Fruit fly (Drosophila melanogaster) ovary, adult (tissue): Measurements from ENCODE around the gene CG18748.

Experiments
- CG17801 ChIP-seq: fragments of 200-800 bp; optimal IDR thresholded peaks from 2 replicates; lab custom pipeline; 2019; ENCODE audit warnings: missing biosample characterization, mild to moderate bottlenecking, missing genetic modification characterization, moderate library complexity; ENCODE audit not compliant: partially characterized antibody

The CG18748 gene

dm6 chr3R:7787899-7788298, at the start of gene CG18748:
Gene CG18748, minus strand, starts transcription at chr3R:7787923.
- no peak for TF ChIP-seq CG17801 (GFP tag; lab: Kevin White, UChicago)

dm6 chr3R:7821559-7821958, 33.8 kb upstream of the CG18748 start:
- no peak for TF ChIP-seq CG17801 (GFP tag; lab: Kevin White, UChicago)

DNA sequence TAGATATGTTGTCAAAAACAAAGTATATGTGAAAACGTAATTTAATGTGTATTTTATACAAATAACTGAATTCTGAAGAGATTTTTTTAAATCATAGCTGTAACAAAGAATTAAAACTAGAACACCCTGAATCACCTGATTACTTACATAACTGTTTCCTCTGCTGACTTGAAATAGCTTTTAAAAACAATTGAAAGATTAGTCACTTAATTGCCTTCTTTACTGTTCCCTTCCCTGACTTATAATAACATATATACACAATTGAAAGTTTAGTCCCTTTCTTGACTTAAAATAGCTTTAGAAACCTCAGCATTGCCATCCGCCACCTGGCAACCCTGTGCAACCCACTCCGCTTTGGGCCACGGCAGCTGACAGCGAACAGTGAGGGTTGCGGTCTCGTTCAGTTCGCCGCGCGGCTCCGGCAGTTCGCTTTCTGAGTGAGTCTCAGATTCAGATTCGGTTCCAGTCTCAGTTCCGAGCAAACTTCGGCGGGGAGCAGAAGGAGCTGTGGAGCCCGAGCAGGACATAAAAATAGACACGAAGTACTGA, 26.3 kb upstream of the CG18748 start, which contains the start of gene CG34384:
Gene CG34384, plus strand, starts transcription at position 381 of the 549 bp plus-strand sequence.
- no peak for TF ChIP-seq CG17801 (GFP tag; lab: Kevin White, UChicago)

DNA sequence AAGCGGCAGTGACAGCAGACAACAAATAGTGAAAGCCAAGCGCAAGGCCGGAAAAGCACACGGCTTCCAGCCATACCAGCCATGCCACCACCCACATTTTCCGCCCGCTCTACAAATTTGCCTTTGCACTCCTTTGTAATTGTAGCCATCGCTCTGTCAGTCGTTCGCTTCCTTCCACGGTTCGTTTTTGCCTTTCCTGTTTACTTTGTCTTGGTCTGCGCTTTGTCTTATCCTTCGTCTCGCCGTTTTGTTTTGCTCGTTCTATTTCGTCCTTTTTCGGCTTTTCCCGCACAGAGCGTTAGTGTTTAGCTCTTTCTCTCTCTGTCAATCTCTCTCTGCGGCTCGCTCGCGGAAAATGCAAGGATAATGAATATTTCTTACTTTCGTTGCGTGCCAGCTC, 25.8 kb upstream of the CG18748 start:
- no peak for TF ChIP-seq CG17801 (GFP tag; lab: Kevin White, UChicago)

dm6 chr3R:7811514-7811913, 23.8 kb upstream of the CG18748 start, which contains the start of gene CG31473:
Gene CG31473, plus strand, starts transcription at chr3R:7811814.
- no peak for TF ChIP-seq CG17801 (GFP tag; lab: Kevin White, UChicago)

DNA sequence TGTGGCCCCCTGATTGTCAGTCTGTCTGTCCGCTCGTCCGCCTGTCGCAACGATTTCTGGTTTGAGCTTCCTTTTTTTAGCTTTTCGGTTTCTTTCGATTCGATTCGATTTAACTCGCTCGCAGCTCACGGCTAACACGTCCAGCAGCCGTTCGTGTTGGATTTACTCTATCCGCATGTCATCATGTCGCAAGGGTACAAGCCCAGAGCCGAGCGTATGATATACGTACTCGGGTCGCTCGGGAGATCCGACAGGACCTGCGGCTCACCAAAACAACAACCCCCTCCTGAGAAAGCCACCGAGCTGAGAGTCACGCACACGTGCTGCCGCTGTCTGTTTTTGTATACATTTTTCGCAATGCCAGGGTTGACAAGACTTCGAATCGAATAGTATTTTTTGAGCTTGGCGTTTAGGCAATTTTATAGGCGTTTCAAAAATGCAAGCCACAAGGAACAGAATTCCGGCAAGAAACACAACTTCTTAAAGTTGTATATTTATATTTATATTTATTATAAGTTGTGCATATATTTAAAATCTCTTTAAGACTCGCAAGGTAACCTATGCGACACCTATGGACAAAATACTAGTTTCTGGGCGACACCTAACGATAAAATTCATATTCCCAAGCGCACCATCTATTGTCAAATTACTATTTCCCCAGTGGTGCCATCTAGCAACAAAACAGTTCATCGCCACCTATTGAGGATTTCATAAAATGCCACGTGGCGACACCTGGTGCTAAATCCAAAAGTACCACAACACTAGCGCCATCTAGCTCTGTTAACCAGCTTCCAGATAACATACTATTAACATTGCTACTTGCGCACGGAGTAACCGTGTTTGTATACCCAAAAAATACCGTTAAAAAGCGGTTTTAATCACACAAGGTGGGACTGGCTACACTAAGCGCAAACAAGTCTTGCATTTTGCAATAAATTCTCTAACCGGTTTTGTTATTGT, 22.2 kb upstream of the CG18748 start, which contains the start of the genes CG2993 and sgll:
Gene CG2993, minus strand, starts transcription at position 353 of the 960 bp plus-strand sequence.
Gene sgll, plus strand, starts transcription at position 871 of the 960 bp plus-strand sequence.
- peak; percentile 29 for TF ChIP-seq CG17801 (GFP tag; lab: Kevin White, UChicago)

DNA sequence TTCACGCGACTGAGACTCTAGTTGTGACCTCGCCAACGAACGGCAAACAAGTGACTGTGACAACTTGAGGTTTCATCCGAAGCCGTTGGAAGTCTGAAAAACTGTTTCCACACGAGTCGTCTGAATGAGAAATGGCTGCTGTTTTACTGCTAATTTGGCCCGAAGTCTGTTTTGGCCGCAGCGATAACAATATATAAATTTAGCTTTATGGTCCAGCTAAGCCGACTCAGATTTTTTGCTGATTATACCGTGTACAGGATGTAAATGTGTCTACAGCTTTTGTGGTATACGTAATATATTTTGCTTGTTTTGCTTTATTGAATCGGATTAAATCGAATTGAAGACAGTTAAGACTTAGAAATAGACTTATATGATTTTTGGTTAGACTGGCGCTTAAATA, 16.6 kb upstream of the CG18748 start, which contains the start of gene CG18268:
Gene CG18268, minus strand, starts transcription at position 101 of the 400 bp plus-strand sequence.
- no peak for TF ChIP-seq CG17801 (GFP tag; lab: Kevin White, UChicago)

DNA sequence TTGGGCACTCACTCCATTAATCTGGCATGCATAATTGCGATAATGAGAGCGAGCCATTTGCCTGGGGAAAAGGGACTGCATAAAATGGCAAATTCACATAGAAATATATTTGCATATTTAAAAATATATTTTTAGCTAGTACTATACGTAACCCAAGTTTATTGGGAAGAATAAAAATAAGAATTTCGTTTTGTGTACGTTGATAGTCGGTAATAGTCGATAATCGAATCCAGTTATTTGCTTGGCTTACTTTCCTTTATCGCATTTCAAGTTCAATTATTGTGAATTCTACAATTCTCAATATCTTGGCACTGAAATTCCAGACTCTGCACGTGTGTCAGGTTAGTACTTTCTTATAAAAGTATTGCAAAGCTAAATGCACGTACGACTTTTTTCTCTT, 15.0 kb upstream of the CG18748 start, which contains the start of gene CG3014:
Gene CG3014, minus strand, starts transcription at position 101 of the 400 bp plus-strand sequence.
- TF ChIP-seq CG17801 (GFP tag; lab: Kevin White, UChicago) = no peak

- no peak for TF ChIP-seq CG17801 (GFP tag; lab: Kevin White, UChicago)
Observed at dm6 chr3R:7798525-7798924, 10.8 kb upstream of the CG18748 start, which contains the start of gene CG18744. Gene CG18744, minus strand, starts transcription at chr3R:7798771.

DNA sequence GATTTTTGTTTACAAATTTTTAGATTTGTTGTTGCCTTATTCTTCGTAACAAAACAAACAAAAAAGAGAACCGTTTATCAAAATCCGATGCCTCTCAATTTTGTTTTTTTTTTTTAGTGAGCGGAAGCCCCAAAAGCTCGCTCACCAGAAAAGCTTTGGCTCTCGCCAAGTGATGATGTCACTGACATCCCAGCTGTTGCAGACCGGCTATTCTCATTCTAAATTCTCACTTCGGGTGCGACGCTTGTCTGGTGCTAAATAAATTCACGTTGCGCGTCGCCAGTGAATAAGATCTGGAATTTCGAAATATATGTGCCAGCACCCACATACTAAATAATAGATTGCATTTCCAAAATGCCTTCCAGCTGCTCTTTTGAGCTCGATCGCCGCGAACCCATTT, 6.1 kb upstream of the CG18748 start, which contains the start of gene CG2641:
Gene CG2641, plus strand, starts transcription at position 215 of the 400 bp plus-strand sequence.
- peak; percentile 87 for TF ChIP-seq CG17801 (GFP tag; lab: Kevin White, UChicago)

DNA sequence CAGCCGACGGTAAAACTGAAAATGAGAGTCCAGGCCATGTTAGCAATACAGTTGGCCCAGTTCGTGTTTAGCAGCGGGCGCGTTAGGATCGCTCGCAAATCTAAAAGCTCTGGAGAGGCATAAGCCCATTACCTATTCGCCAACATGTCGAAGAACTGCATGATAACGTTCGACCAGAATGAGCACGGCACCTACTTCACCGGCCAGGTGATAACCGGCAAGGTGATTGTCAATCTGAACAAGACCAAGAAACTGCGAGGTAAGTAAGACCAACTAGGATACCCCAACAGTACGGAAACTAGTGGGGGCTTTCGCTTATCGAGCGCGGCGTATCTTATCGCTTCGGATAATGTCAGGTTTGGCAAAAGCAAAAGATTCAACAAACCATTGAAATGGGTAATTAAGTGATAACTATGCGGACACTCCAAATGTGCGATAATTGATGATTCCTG, 2.9 kb upstream of the CG18748 start, which contains the start of gene CG10086:
Gene CG10086, plus strand, starts transcription at position 51 of the 452 bp plus-strand sequence.
- TF ChIP-seq CG17801 (GFP tag; lab: Kevin White, UChicago) = no peak

dm6 chr3R:7790087-7790486, 2.4 kb upstream of the CG18748 start, which contains the start of gene CG18746:
Gene CG18746, minus strand, starts transcription at chr3R:7790187.
- TF ChIP-seq CG17801 (GFP tag; lab: Kevin White, UChicago) = no peak

DNA sequence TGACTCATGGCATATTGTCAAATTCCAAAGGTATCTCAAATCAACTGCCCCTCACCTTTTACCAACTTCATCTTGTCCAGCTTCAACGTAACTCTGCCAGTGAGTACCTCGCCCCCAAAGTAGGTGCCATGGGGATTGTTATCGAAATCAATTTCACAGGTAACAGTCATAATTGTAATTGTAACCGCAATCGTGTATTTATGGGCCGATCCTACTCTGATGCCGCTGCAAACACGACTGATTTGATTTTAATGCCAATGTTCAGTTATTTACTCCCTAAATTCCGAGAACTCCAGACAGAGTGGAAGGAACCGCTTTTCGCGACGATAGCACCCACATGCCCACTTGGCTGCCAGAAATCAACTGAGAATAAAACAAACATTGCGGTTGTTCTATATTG, 1.9 kb downstream of the CG18748 start, which contains the start of gene CG18745:
Gene CG18745, minus strand, starts transcription at position 336 of the 400 bp plus-strand sequence.
- TF ChIP-seq CG17801 (GFP tag; lab: Kevin White, UChicago) = no peak

DNA sequence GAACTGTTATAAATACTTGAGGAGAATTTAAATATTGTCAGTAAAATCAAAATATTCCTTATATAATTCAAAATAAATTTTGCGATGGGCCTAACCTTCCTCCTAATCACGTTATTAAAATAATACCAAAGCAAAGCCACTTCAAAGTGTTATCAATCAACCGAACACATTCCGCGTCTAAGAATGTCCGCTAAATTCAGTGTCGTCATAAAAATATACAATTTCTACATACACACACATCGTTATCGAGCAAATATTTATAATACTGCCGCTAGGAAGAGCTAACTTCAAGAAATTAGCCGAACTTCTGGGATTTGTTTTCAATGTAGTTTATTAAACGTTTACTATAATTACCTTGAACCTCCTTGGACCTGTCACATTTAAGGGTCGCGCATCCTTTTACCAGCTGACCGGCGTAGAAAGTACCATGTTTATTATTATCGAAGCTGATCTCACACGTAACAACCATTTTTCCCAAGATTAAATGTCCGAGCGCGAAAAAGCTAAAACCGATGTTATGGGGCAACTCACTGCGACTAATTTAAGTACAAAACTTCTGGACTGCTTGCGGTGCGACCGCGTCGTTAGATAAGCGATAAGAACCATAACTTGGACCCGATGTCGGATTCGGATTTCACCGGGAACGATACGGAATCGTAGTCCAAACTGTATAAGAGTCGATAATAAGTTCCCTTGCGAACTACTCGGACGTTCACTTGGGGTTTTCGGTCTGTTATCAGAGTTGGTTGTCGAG, 4.6 kb downstream of the CG18748 start, which contains the start of gene CG18747:
Gene CG18747, minus strand, starts transcription at position 514 of the 754 bp plus-strand sequence.
- no peak for TF ChIP-seq CG17801 (GFP tag; lab: Kevin White, UChicago)
